Worm (Caenorhabditis elegans): ENCODE results near the gene C33D9.8.

ce11 chrIV:8816617-8817016, 30.1 kb upstream of the C33D9.8 start:
- TF ChIP-seq ztf-11 (tag; optimal IDR thresholded peaks at IDR 0.05) (no peak), pha-4 (GFP tag; IDR thresholded peaks at IDR 0.05) (no peak), pha-4 (tag; optimal IDR thresholded peaks at IDR 0.05) (no peak), ctbp-1 (GFP tag; IDR thresholded peaks at IDR 0.05) (no peak), jun-1 (tag; optimal IDR thresholded peaks at IDR 0.05) (no peak), R02D3.7 (tag; optimal IDR thresholded peaks at IDR 0.05) (no peak), ceh-44 (GFP tag; IDR thresholded peaks at IDR 0.05) (no peak), lir-3 (tag; optimal IDR thresholded peaks at IDR 0.05) (no peak), skn-1 (tag; optimal IDR thresholded peaks at IDR 0.05) (no peak), mxl-3 (GFP tag; optimal IDR thresholded peaks at IDR 0.05) (no peak), nhr-28 (tag; optimal IDR thresholded peaks at IDR 0.05) (no peak), ama-1 (optimal IDR thresholded peaks at IDR 0.05) (no peak), mep-1 (tag; optimal IDR thresholded peaks at IDR 0.05) (no peak)
